Worm (Caenorhabditis elegans) whole organism, L4 larva: ENCODE measurements around the gene ani-2.

Source experiments
- D1046.2 ChIP-seq: fragments of 200-800 bp; sonication (Bioruptor generic); IDR thresholded peaks from 2 replicates; pipeline ENCODE4 v1.3.6; 2022; ENCODE audit warnings: missing genetic modification characterization, missing compliant biosample characterization
- Y75B8A.6 ChIP-seq: fragments of 200-800 bp; sonication (Bioruptor generic); IDR thresholded peaks from 2 replicates; pipeline ENCODE4 v1.3.6; 2022; ENCODE audit warnings: missing genetic modification reagents, missing genetic modification characterization, missing compliant biosample characterization
- ZK337.2 ChIP-seq: fragments of 200-800 bp; sonication (Bioruptor generic); IDR thresholded peaks from 2 replicates; pipeline ENCODE4 v1.3.6; 2022; ENCODE audit warnings: missing genetic modification reagents, missing genetic modification characterization, missing compliant biosample characterization
- aly-2 ChIP-seq: sonication (generic microtip); optimal IDR thresholded peaks from 2 replicates; lab custom pipeline; 2018; ENCODE audit warnings: missing biosample characterization, missing genetic modification characterization
- arid-1 ChIP-seq: fragments of 200-800 bp; sonication (Bioruptor generic); conservative IDR thresholded peaks from 2 replicates; pipeline ENCODE4 v1.3.6; 2022; ENCODE audit warnings: missing genetic modification reagents, missing genetic modification characterization, missing compliant biosample characterization
- ceh-32 ChIP-seq: sonication (generic microtip); optimal IDR thresholded peaks from 2 replicates; lab custom pipeline; 2016; ENCODE audit warnings: mild to moderate bottlenecking, missing genetic modification characterization, missing compliant biosample characterization; ENCODE audit not compliant: poor library complexity
- ces-1 ChIP-seq: fragments of 150-350 bp; sonication (generic microtip); optimal IDR thresholded peaks from 4 replicates; lab custom pipeline; 2014; ENCODE audit warnings: missing biosample characterization, missing genetic modification reagents, missing genetic modification characterization
- dmd-6 ChIP-seq: fragments of 200-800 bp; sonication (Bioruptor generic); IDR thresholded peaks from 2 replicates; pipeline ENCODE4 v1.3.6; 2022; ENCODE audit warnings: missing genetic modification reagents, missing genetic modification characterization, missing compliant biosample characterization
- dve-1 ChIP-seq: sonication (generic microtip); optimal IDR thresholded peaks from 2 replicates; lab custom pipeline; 2017; ENCODE audit warnings: antibody characterized with exemption, mild to moderate bottlenecking, missing genetic modification characterization, missing compliant biosample characterization; ENCODE audit not compliant: insufficient read depth
- egl-43 ChIP-seq: fragments of 200-800 bp; sonication (Bioruptor generic); IDR thresholded peaks from 2 replicates; pipeline ENCODE4 v1.3.6; 2022; ENCODE audit warnings: missing genetic modification reagents, missing genetic modification characterization, missing compliant biosample characterization
- fos-1 ChIP-seq: fragments of 150-350 bp; optimal IDR thresholded peaks from 2 replicates; lab custom pipeline; 2014; ENCODE audit warnings: missing biosample characterization, missing genetic modification characterization
- hlh-30 ChIP-seq: sonication (generic microtip); optimal IDR thresholded peaks from 2 replicates; lab custom pipeline; 2017; ENCODE audit warnings: antibody characterized with exemption, mild to moderate bottlenecking, missing genetic modification characterization, missing compliant biosample characterization; ENCODE audit not compliant: insufficient read depth
- lin-1 ChIP-seq: fragments of 200-800 bp; sonication (Bioruptor generic); IDR thresholded peaks from 2 replicates; pipeline ENCODE4 v1.3.6; 2022; ENCODE audit warnings: missing genetic modification reagents, missing genetic modification characterization, missing compliant biosample characterization
- lin-13 ChIP-seq: fragments of 150-350 bp; optimal IDR thresholded peaks from 2 replicates; lab custom pipeline; 2014; ENCODE audit warnings: missing biosample characterization, missing genetic modification reagents, missing genetic modification characterization
- lin-29 ChIP-seq: fragments of 200-800 bp; sonication (Bioruptor generic); IDR thresholded peaks from 2 replicates; pipeline ENCODE4 v1.3.6; 2022; ENCODE audit warnings: missing genetic modification reagents, missing genetic modification characterization, missing compliant biosample characterization
- lir-3 ChIP-seq: sonication (generic microtip); optimal IDR thresholded peaks from 2 replicates; lab custom pipeline; 2016; ENCODE audit warnings: mild to moderate bottlenecking, missing genetic modification characterization, missing compliant biosample characterization
- mdl-1 ChIP-seq, 2 experiments: fragments of 150-350 bp in 1 of 2; sonication (generic microtip) in 1 of 2; optimal IDR thresholded peaks; 2 replicates each; lab custom pipeline; 2014 to 2017; ENCODE audit warnings: missing biosample characterization in 2 of 2, missing genetic modification characterization in 2 of 2
- mdt-29 ChIP-seq: fragments of 200-800 bp; sonication (Bioruptor generic); IDR thresholded peaks from 2 replicates; pipeline ENCODE4 v1.3.6; 2022; ENCODE audit warnings: missing genetic modification reagents, missing genetic modification characterization, missing compliant biosample characterization
- mep-1 ChIP-seq: fragments of 150-350 bp; sonication (generic microtip); optimal IDR thresholded peaks from 3 replicates; lab custom pipeline; 2014; ENCODE audit warnings: missing biosample characterization, missing genetic modification characterization
- mes-2 ChIP-seq: sonication (generic microtip); optimal IDR thresholded peaks from 2 replicates; lab custom pipeline; 2016; ENCODE audit warnings: missing genotype, mild to moderate bottlenecking, missing genetic modification characterization, missing compliant biosample characterization; ENCODE audit not compliant: poor library complexity, severe bottlenecking
- mxl-3 ChIP-seq: fragments of 200-800 bp; sonication (Bioruptor generic); optimal IDR thresholded peaks from 2 replicates; lab custom pipeline; 2018; ENCODE audit warnings: mild to moderate bottlenecking, missing genetic modification characterization, missing compliant biosample characterization
- nhr-10 ChIP-seq: fragments of 150-350 bp; optimal IDR thresholded peaks from 2 replicates; lab custom pipeline; 2014; ENCODE audit warnings: missing biosample characterization, missing genetic modification characterization
- nhr-102 ChIP-seq: sonication (generic microtip); optimal IDR thresholded peaks from 2 replicates; lab custom pipeline; 2016; ENCODE audit warnings: mild to moderate bottlenecking, missing genetic modification characterization, moderate library complexity, missing compliant biosample characterization
- nhr-237 ChIP-seq: sonication (generic microtip); optimal IDR thresholded peaks from 2 replicates; lab custom pipeline; 2017; ENCODE audit warnings: missing biosample characterization, missing genetic modification characterization
- nhr-28 ChIP-seq: fragments of 150-350 bp; optimal IDR thresholded peaks from 2 replicates; lab custom pipeline; 2014; ENCODE audit warnings: missing biosample characterization, missing genetic modification characterization
- nhr-41 ChIP-seq: fragments of 200-800 bp; sonication (Bioruptor generic); IDR thresholded peaks from 2 replicates; pipeline ENCODE4 v1.3.6; 2022; ENCODE audit warnings: missing genetic modification reagents, missing genetic modification characterization, missing compliant biosample characterization
- pha-4 ChIP-seq, 2 experiments: fragments of 150-350 bp in 1 of 2; fragments of 200-800 bp in 1 of 2; sonication (Bioruptor generic) in 1 of 2; IDR thresholded peaks in 1 of 2; optimal IDR thresholded peaks in 1 of 2; 2 replicates each; pipeline versions ENCODE4 v1.3.6 to Lab custom; 2014 to 2022; ENCODE audit warnings: missing genetic modification characterization in 2 of 2, missing genetic modification reagents in 2 of 2, missing biosample characterization in 1 of 2, missing compliant biosample characterization in 1 of 2
- pqm-1 ChIP-seq: sonication (generic microtip); optimal IDR thresholded peaks from 2 replicates; lab custom pipeline; 2017; ENCODE audit warnings: missing biosample characterization, missing genetic modification characterization
- sdz-12 ChIP-seq: fragments of 200-800 bp; sonication (Bioruptor generic); optimal IDR thresholded peaks from 2 replicates; lab custom pipeline; 2018; ENCODE audit warnings: mild to moderate bottlenecking, missing genetic modification characterization, missing compliant biosample characterization
- snpc-4 ChIP-seq: fragments of 150-350 bp; optimal IDR thresholded peaks from 2 replicates; lab custom pipeline; 2014; ENCODE audit warnings: missing biosample characterization, missing genetic modification characterization
- spr-1 ChIP-seq: sonication (generic microtip); optimal IDR thresholded peaks from 2 replicates; lab custom pipeline; 2016; ENCODE audit warnings: mild to moderate bottlenecking, missing genetic modification characterization, missing compliant biosample characterization
- tag-97 ChIP-seq: fragments of 200-800 bp; sonication (Bioruptor generic); IDR thresholded peaks from 2 replicates; pipeline ENCODE4 v1.3.6; 2022; ENCODE audit warnings: missing genetic modification characterization, missing compliant biosample characterization
- tra-1 ChIP-seq: fragments of 200-800 bp; sonication (Bioruptor generic); IDR thresholded peaks from 2 replicates; pipeline ENCODE4 v1.3.6; 2022; ENCODE audit warnings: missing genetic modification reagents, missing genetic modification characterization, missing compliant biosample characterization
- zag-1 ChIP-seq: fragments of 150-350 bp; optimal IDR thresholded peaks from 2 replicates; lab custom pipeline; 2014; ENCODE audit warnings: missing biosample characterization, missing genetic modification characterization
- zfp-2 ChIP-seq: sonication (generic microtip); optimal IDR thresholded peaks from 2 replicates; lab custom pipeline; 2016; ENCODE audit warnings: mild to moderate bottlenecking, missing genetic modification characterization, missing compliant biosample characterization
- zip-11 ChIP-seq: fragments of 200-800 bp; sonication (Bioruptor generic); IDR thresholded peaks from 2 replicates; pipeline ENCODE4 v1.3.6; 2022; ENCODE audit warnings: missing genetic modification characterization, missing compliant biosample characterization
- ztf-11 ChIP-seq: fragments of 150-350 bp; optimal IDR thresholded peaks from 2 replicates; lab custom pipeline; 2014; ENCODE audit warnings: missing biosample characterization, missing genetic modification characterization

ani-2 gene

DNA sequence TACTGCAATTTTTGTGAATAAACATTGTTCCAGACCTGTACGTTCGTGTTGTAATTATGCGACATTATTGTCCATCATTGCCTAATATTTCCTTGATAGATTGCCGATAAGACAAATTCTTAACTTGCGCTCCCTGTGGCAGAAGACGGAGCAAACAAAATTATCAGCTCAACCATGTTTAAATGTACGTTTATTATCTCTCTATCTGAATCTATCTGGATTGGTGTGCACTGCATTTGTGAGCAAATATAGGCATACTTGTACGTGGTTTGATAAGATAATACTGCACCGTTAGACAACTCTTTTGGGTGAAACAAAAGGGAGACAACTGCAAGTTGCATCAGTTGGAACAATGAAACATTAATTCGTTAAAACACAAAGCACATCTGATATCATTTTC lies 37.9 kb downstream of the ani-2 start (continued):
- peak; percentile 70 for TF ChIP-seq mxl-3 (GFP tag; lab: Kevin White, UChicago)
- TF ChIP-seq ces-1 (GFP tag; lab: Kevin White, UChicago) = no peak
- TF ChIP-seq egl-43 = no peak
- TF ChIP-seq nhr-10 = no peak
- TF ChIP-seq dmd-6 (GFP tag; lab: Robert Waterston, UW) = peak; percentile 89
- no peak for TF ChIP-seq zag-1 (tag; lab: Kevin White, UChicago)

DNA sequence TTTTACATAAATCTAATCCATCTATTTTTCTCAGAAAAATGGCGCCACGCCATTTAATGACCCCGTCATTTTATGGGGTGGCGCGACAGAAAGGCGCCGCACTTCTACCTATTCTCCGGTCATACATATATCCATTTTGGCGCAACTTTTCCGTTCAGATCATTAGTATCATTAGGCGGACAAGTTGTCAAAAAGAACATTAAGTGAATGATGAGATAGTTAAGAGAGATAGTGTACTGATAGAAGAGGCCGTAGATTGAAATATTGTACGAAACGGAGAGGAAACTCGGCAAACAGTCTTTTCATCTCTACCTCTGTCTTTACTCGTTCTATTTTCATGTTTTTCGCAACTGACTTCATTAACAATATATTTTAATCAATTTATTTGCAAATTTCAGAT lies 41.1 kb downstream of the ani-2 start, which contains the start of gene sma-6:
TSS of gene sma-6 (plus strand) at position 399 of the 400 bp plus-strand sequence.
- TF ChIP-seq lir-3 (tag; lab: Kevin White, UChicago) (no peak), mdl-1 (tag; optimal IDR thresholded peaks at IDR 0.05; lab: Kevin White, UChicago) (no peak), Y75B8A.6 (no peak), tra-1 (GFP tag; lab: Robert Waterston, UW) (no peak), ceh-32 (tag; lab: Kevin White, UChicago) (no peak), lin-1 (GFP tag; lab: Robert Waterston, UW) (no peak), hlh-30 (no peak), pqm-1 (tag; lab: Kevin White, UChicago) (peak; percentile 22), mep-1 (no peak), arid-1 (GFP tag; lab: Robert Waterston, UW) (no peak), nhr-28 (tag; lab: Kevin White, UChicago) (peak; percentile 24), ztf-11 (tag; lab: Kevin White, UChicago) (no peak), lin-13 (no peak), mdt-29 (GFP tag; lab: Robert Waterston, UW) (no peak), dve-1 (tag; lab: Kevin White, UChicago) (peak; percentile 12), D1046.2 (GFP tag; lab: Robert Waterston, UW) (no peak), fos-1 (tag; lab: Kevin White, UChicago) (no peak), pha-4 (GFP tag; IDR thresholded peaks at IDR 0.05; lab: Robert Waterston, UW) (no peak), pha-4 (tag; optimal IDR thresholded peaks at IDR 0.05; lab: Kevin White, UChicago) (no peak)

DNA sequence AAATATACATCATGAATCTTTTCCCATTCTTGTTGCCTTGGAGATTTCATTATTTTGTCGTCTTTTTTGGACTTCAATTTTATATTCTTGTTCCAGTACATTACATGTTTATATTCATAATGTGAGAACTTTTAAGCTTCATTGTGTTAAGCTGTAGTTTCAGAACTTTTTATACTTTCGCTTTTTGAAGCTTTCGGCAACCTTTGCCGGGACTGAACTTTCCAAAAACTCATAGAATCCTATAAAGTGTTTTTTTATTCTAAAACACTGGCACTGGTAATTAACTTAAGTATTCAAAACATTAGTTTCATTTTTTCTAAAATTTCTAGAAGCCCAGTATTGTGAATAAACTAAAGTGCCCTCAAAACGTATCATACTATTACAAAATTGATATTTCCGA lies 42.2 kb downstream of the ani-2 start, which contains the start of gene C32D5.4:
TSS of gene C32D5.4 (minus strand) at position 101 of the 400 bp plus-strand sequence.
- TF ChIP-seq spr-1 (tag; lab: Kevin White, UChicago) = no peak
- no peak for TF ChIP-seq aly-2 (tag; lab: Kevin White, UChicago)
- TF ChIP-seq tra-1 (GFP tag; lab: Robert Waterston, UW) = no peak
- TF ChIP-seq snpc-4 (tag; lab: Kevin White, UChicago) = no peak
- no peak for TF ChIP-seq zfp-2 (tag; lab: Kevin White, UChicago)
- TF ChIP-seq nhr-237 (tag; lab: Kevin White, UChicago) = no peak
- no peak for TF ChIP-seq mes-2
- TF ChIP-seq lin-29 = no peak
- no peak for TF ChIP-seq nhr-102 (tag; lab: Kevin White, UChicago)
- no peak for TF ChIP-seq dmd-6 (GFP tag; lab: Robert Waterston, UW)
- no peak for TF ChIP-seq tag-97
- no peak for TF ChIP-seq sdz-12 (GFP tag; lab: Kevin White, UChicago)
- no peak for TF ChIP-seq zip-11 (GFP tag; lab: Robert Waterston, UW)
- TF ChIP-seq ZK337.2 (GFP tag; lab: Robert Waterston, UW) = no peak
- no peak for TF ChIP-seq nhr-41
